Fruit fly (Drosophila melanogaster) S2 (cell line): ENCODE results near the gene Lst8.

Experiments used
- CG8478 ChIP-seq: fragments of >200 bp; optimal IDR thresholded peaks from 2 replicates; lab custom pipeline; 2018
- CTCF ChIP-seq, 2 experiments: fragments of >200 bp; optimal IDR thresholded peaks; 2 replicates each; lab custom pipeline; 2018

- TF ChIP-seq CG8478 (lab: Kevin White, UChicago) (no peak), CTCF (optimal IDR thresholded peaks at IDR 0.05; lab: Kevin White, UChicago) (no peak)
These were observed 34.6 kb downstream of the Lst8 start, which contains the start of gene Cubn for dm6 chrX:9571208-9571607.
